Fruit fly (Drosophila melanogaster): Measurements from ENCODE around the gene Tbc1d15-17.

Gene Tbc1d15-17

DNA sequence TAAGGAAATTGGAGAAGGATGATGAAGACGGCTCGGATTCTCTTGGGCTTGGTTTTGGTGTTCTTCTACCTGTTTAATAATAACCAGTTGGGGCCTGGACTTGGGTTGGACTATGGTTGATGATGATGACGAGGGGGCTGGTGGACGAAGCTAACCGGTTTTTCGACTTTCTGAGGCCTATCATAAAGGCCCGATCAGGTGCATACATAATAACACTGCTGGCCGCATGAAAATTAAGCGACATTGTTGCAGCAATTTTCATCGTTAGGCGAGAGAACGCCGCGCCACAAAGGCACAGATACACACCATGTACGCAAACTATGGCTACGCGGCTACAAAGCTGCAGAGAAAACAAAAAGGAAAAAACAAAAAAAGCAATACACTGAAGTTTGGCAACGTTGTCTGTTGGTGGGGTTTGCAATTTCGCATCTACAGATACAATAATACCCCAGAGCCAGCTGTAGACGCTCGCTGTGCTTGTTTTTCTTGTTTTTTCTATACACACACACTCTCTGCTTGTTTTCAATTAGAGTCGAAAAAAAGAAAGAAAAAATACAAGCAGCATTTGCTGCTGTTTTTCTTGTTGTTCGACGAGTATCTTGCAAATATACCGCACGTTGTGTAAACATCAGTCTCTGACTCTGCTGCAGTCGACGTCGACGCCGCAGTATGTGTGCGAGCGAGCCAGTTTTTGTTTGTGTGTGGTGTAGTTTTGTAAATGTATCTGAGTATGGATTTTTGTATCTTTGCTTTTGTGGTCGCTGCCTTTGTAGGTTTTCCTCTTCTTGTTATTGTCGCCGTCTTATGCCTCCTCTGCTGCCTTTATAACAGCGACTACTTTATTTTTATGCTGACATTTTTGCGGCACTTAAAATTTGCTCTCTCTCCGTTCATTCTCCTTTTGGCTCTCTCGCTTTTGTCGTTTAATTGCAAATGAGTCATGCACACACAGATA, 40.6 kb upstream of the Tbc1d15-17 start (continued):
- TF ChIP-seq Dek (tag; optimal IDR thresholded peaks at IDR 0.05) (peak; percentile 62), Sox102F (GFP tag; optimal IDR thresholded peaks at IDR 0.05) (peak; percentile 59), CG8924 (tag; optimal IDR thresholded peaks at IDR 0.05) (peak; percentile 64), CG15514 (GFP tag; optimal IDR thresholded peaks at IDR 0.05) (peak; percentile 79), CG17385 (GFP tag; optimal IDR thresholded peaks at IDR 0.05) (peak; percentile 87), lilli (GFP tag; optimal IDR thresholded peaks at IDR 0.05) (peak; percentile 54), tll (GFP tag; optimal IDR thresholded peaks at IDR 0.05) (peak in 1 of 2 experiments; percentile 94), caup (GFP tag; optimal IDR thresholded peaks at IDR 0.05; ENCODE audit: severe bottlenecking) (peak; percentile 92), HLH3B (GFP tag; IDR thresholded peaks at IDR 0.05) (no peak), CG10979 (tag; optimal IDR thresholded peaks at IDR 0.05) (peak; percentile 43), sens (GFP tag) (peak; percentile 85), klu (GFP tag; IDR thresholded peaks at IDR 0.05) (no peak), Hr78 (GFP tag; optimal IDR thresholded peaks at IDR 0.05) (peak in 1 of 2 experiments; percentile 15), CG13123 (GFP tag; optimal IDR thresholded peaks at IDR 0.05) (peak; percentile 51), NK7.1 (GFP tag; optimal IDR thresholded peaks at IDR 0.05) (peak; percentile 57), aop (GFP tag; IDR thresholded peaks at IDR 0.05) (no peak), CG7786 (GFP tag; optimal IDR thresholded peaks at IDR 0.05) (peak; percentile 72), gfzf (GFP tag; optimal IDR thresholded peaks at IDR 0.05) (no peak), Fer1 (GFP tag; optimal IDR thresholded peaks at IDR 0.05) (peak; percentile 95), CG10209 (GFP tag; optimal IDR thresholded peaks at IDR 0.05) (peak; percentile 83), CG4854 (GFP tag; optimal IDR thresholded peaks at IDR 0.05) (peak; percentile 56), CG1792 (GFP tag; optimal IDR thresholded peaks at IDR 0.05) (peak; percentile 78), CG1233 (GFP tag; optimal IDR thresholded peaks at IDR 0.05) (peak; percentile 78), HmgZ (tag; optimal IDR thresholded peaks at IDR 0.05) (peak; percentile 89), CG12942 (GFP tag; optimal IDR thresholded peaks at IDR 0.05) (peak; percentile 37), trh (GFP tag; optimal IDR thresholded peaks at IDR 0.05) (no peak), CG14050 (GFP tag; IDR thresholded peaks at IDR 0.05) (no peak), az2 (GFP tag; optimal IDR thresholded peaks at IDR 0.05) (peak; percentile 6), NfI (GFP tag; optimal IDR thresholded peaks at IDR 0.05) (peak; percentile 68), CG1602 (GFP tag; optimal IDR thresholded peaks at IDR 0.05) (peak; percentile 29), Hsf (GFP tag; optimal IDR thresholded peaks at IDR 0.05) (peak; percentile 30), CrebB (tag; optimal IDR thresholded peaks at IDR 0.05) (peak; percentile 88), mld (GFP tag; IDR thresholded peaks at IDR 0.05; ENCODE audit: partially characterized antibody) (no peak), CG6683 (GFP tag; optimal IDR thresholded peaks at IDR 0.05) (peak; percentile 90), Ada2b (GFP tag; IDR thresholded peaks at IDR 0.05) (no peak), nerfin-2 (GFP tag; IDR thresholded peaks at IDR 0.05; ENCODE audit: partially characterized antibody) (no peak), Bgb (GFP tag; IDR thresholded peaks at IDR 0.05; ENCODE audit: partially characterized antibody) (no peak), sc (optimal IDR thresholded peaks at IDR 0.05) (no peak), sc (GFP tag; optimal IDR thresholded peaks at IDR 0.05) (peak; percentile 34), CG6765 (GFP tag; optimal IDR thresholded peaks at IDR 0.05) (peak; percentile 91), CG5180 (GFP tag; optimal IDR thresholded peaks at IDR 0.05) (peak; percentile 75), HLH54F (GFP tag; optimal IDR thresholded peaks at IDR 0.05) (peak; percentile 49), br (optimal IDR thresholded peaks at IDR 0.05) (no peak), lmd (GFP tag; IDR thresholded peaks at IDR 0.05) (no peak), CG7372 (GFP tag; IDR thresholded peaks at IDR 0.05) (no peak), D19A (tag; optimal IDR thresholded peaks at IDR 0.05) (peak; percentile 37), CG16815 (GFP tag; optimal IDR thresholded peaks at IDR 0.05) (no peak), chinmo (GFP tag; IDR thresholded peaks at IDR 0.05; ENCODE audit: partially characterized antibody) (no peak)
